Worm (Caenorhabditis elegans): ENCODE results near the gene sbsp-1.

sbsp-1 gene

ce11 chrIII:10856830-10857229, 24.1 kb downstream of the sbsp-1 start (continued):
- TF ChIP-seq ceh-18 (tag; optimal IDR thresholded peaks at IDR 0.05) (peak; percentile 21), odd-2 (tag; optimal IDR thresholded peaks at IDR 0.05) (no peak), fax-1 (tag; optimal IDR thresholded peaks at IDR 0.05) (peak; percentile 95), Y22D7AL.16 (tag; optimal IDR thresholded peaks at IDR 0.05) (peak; percentile 46), ref-2 (tag; optimal IDR thresholded peaks at IDR 0.05) (peak; percentile 95), C38D4.7 (GFP tag; optimal IDR thresholded peaks at IDR 0.05) (peak; percentile 56), hlh-13 (GFP tag; optimal IDR thresholded peaks at IDR 0.05) (peak; percentile 30), che-1 (tag; optimal IDR thresholded peaks at IDR 0.05) (no peak), tbx-2 (tag; optimal IDR thresholded peaks at IDR 0.05) (peak; percentile 98), pha-4 (tag; optimal IDR thresholded peaks at IDR 0.05) (no peak), zip-5 (tag; optimal IDR thresholded peaks at IDR 0.05) (peak; percentile 93), unc-55 (GFP tag; optimal IDR thresholded peaks at IDR 0.05) (no peak), nhr-11 (tag; optimal IDR thresholded peaks at IDR 0.05) (no peak), ceh-45 (GFP tag; IDR thresholded peaks at IDR 0.05) (peak; percentile 26; the same call in 1 of the 2 replicates), fkh-10 (GFP tag; optimal IDR thresholded peaks at IDR 0.05) (no peak), pax-1 (tag; optimal IDR thresholded peaks at IDR 0.05) (no peak), unc-42 (tag; optimal IDR thresholded peaks at IDR 0.05) (no peak), unc-3 (GFP tag; conservative IDR thresholded peaks at IDR 0.05) (no peak), unc-3 (tag; optimal IDR thresholded peaks at IDR 0.05) (peak; percentile 49), hlh-6 (tag; optimal IDR thresholded peaks at IDR 0.05) (peak; percentile 85), sox-4 (tag; optimal IDR thresholded peaks at IDR 0.05) (peak; percentile 3), hlh-8 (tag; optimal IDR thresholded peaks at IDR 0.05) (peak; percentile 88), tbx-7 (tag; optimal IDR thresholded peaks at IDR 0.05) (peak; percentile 95), ceh-9 (tag; optimal IDR thresholded peaks at IDR 0.05) (no peak), ceh-31 (tag; optimal IDR thresholded peaks at IDR 0.05) (peak; percentile 99), npax-4 (tag; optimal IDR thresholded peaks at IDR 0.05) (no peak), pag-3 (tag; optimal IDR thresholded peaks at IDR 0.05; ENCODE audit: borderline replicate concordance) (peak; percentile 45), ahr-1 (tag; optimal IDR thresholded peaks at IDR 0.05) (peak; percentile 86), ets-4 (tag; optimal IDR thresholded peaks at IDR 0.05) (peak; percentile 93), ceh-2 (tag; optimal IDR thresholded peaks at IDR 0.05) (peak; percentile 97), ceh-48 (tag; optimal IDR thresholded peaks at IDR 0.05) (peak; percentile 24), ceh-6 (GFP tag; optimal IDR thresholded peaks at IDR 0.05) (peak; percentile 60), sox-2 (GFP tag; IDR thresholded peaks at IDR 0.05) (no peak), lim-6 (tag; optimal IDR thresholded peaks at IDR 0.05) (peak; percentile 94), rnt-1 (tag; optimal IDR thresholded peaks at IDR 0.05) (peak; percentile 95), ttx-3 (tag; optimal IDR thresholded peaks at IDR 0.05) (no peak), ceh-19 (GFP tag; optimal IDR thresholded peaks at IDR 0.05) (peak; percentile 53)

ce11 chrIII:10857984-10858383, 25.2 kb downstream of the sbsp-1 start, which contains the start of gene oxi-1:
oxi-1 (plus strand) TSS chrIII:10858284.
- TF ChIP-seq C38D4.7 (GFP tag; optimal IDR thresholded peaks at IDR 0.05): no peak
- TF ChIP-seq ttx-3 (tag; optimal IDR thresholded peaks at IDR 0.05): no peak
- no peak for TF ChIP-seq ceh-22 (tag; optimal IDR thresholded peaks at IDR 0.05)
- TF ChIP-seq lin-11 (tag; optimal IDR thresholded peaks at IDR 0.05): no peak
- no peak for TF ChIP-seq pros-1 (tag; optimal IDR thresholded peaks at IDR 0.05)
- TF ChIP-seq hlh-13 (GFP tag; optimal IDR thresholded peaks at IDR 0.05): no peak
- TF ChIP-seq sox-2 (GFP tag; IDR thresholded peaks at IDR 0.05): no peak
- no peak for TF ChIP-seq pha-4 (tag; optimal IDR thresholded peaks at IDR 0.05)
- TF ChIP-seq eyg-1 (tag; optimal IDR thresholded peaks at IDR 0.05): no peak
- TF ChIP-seq nhr-11 (tag; optimal IDR thresholded peaks at IDR 0.05): no peak

DNA sequence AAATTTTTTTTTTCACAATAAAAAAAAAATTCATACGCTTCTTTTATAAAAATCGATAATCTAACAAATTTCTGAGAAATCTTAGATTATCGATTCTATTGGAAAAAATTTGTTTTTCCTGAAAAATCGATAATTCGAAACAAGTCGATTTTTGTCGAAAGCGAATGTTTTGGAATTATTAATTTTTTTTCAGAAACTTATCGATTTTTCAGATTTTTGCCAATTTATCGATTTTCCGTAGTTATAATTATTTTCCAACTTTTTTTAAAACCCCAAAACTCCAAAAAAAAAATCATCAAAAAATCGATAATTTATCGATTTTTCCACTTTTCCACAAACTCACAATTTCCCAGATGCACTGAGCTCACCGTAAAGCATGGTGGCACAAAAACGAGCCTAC, 28.6 kb downstream of the sbsp-1 start:
- TF ChIP-seq ceh-48 (tag; optimal IDR thresholded peaks at IDR 0.05) (peak; percentile 42), odd-2 (tag; optimal IDR thresholded peaks at IDR 0.05) (no peak)
